Worm (Caenorhabditis elegans): ENCODE data around the gene str-221.

- TF ChIP-seq elt-3 (tag; optimal IDR thresholded peaks at IDR 0.05) (no peak), drap-1 (GFP tag; optimal IDR thresholded peaks at IDR 0.05) (no peak), ham-2 (GFP tag; optimal IDR thresholded peaks at IDR 0.05) (no peak), nhr-2 (tag; optimal IDR thresholded peaks at IDR 0.05) (no peak), bed-3 (GFP tag; optimal IDR thresholded peaks at IDR 0.05) (no peak), ceh-83 (GFP tag; optimal IDR thresholded peaks at IDR 0.05) (no peak), cnd-1 (tag; optimal IDR thresholded peaks at IDR 0.05) (no peak), elt-1 (tag; optimal IDR thresholded peaks at IDR 0.05; ENCODE audit: borderline replicate concordance, insufficient read depth) (no peak), mls-2 (tag; optimal IDR thresholded peaks at IDR 0.05) (no peak), nhr-76 (tag; optimal IDR thresholded peaks at IDR 0.05) (no peak), hlh-1 (tag; optimal IDR thresholded peaks at IDR 0.05) (no peak), blmp-1 (tag; optimal IDR thresholded peaks at IDR 0.05) (no peak), unc-62 (GFP tag; optimal IDR thresholded peaks at IDR 0.05) (no peak), ztf-11 (tag; optimal IDR thresholded peaks at IDR 0.05) (no peak)
These were observed 38.1 kb downstream of the str-221 start, which contains the start of gene srw-98 for ce11 chrV:1678228-1678627.
